Fruit fly (Drosophila melanogaster) whole organism, embryonic: Measurements from ENCODE around the gene CG33293.

Source experiments
- Bgb ChIP-seq: fragments of 200-800 bp; sonication (Bioruptor generic); IDR thresholded peaks from 2 replicates; pipeline ENCODE4 v1.3.6; 2022; ENCODE audit warnings: missing biosample characterization, missing genetic modification characterization; ENCODE audit not compliant: partially characterized antibody
- CG1024 ChIP-seq: fragments of 200-800 bp; sonication (Bioruptor generic); IDR thresholded peaks from 2 replicates; pipeline ENCODE4 v1.3.6; 2022; ENCODE audit warnings: missing biosample characterization, missing genetic modification characterization
- CG12942 ChIP-seq: fragments of 200-800 bp; sonication (Bioruptor generic); optimal IDR thresholded peaks from 3 replicates; lab custom pipeline; 2016; ENCODE audit warnings: missing biosample characterization, missing genetic modification characterization
- CG13287 ChIP-seq: fragments of 200-800 bp; sonication (Bioruptor generic); IDR thresholded peaks from 2 replicates; pipeline ENCODE4 v1.3.6; 2022; ENCODE audit warnings: missing biosample characterization, missing genetic modification characterization; ENCODE audit not compliant: partially characterized antibody
- CG13624 ChIP-seq: fragments of 200-800 bp; sonication (Bioruptor generic); optimal IDR thresholded peaks from 2 replicates; lab custom pipeline; 2016; ENCODE audit warnings: missing biosample characterization, missing genetic modification characterization
- CG14860 ChIP-seq: fragments of 200-800 bp; sonication (Bioruptor generic); IDR thresholded peaks from 3 replicates; pipeline ENCODE4 v1.3.6; 2022; ENCODE audit warnings: missing biosample characterization, missing genetic modification characterization; ENCODE audit not compliant: partially characterized antibody
- CG15514 ChIP-seq: fragments of 200-800 bp; sonication (Bioruptor generic); optimal IDR thresholded peaks from 3 replicates; lab custom pipeline; 2017; ENCODE audit warnings: missing biosample characterization, missing genetic modification characterization, mild to moderate bottlenecking, moderate library complexity, missing genetic modification reagents
- CG1603 ChIP-seq: fragments of 200-800 bp; sonication (Bioruptor generic); optimal IDR thresholded peaks from 2 replicates; lab custom pipeline; 2019; ENCODE audit warnings: missing biosample characterization, mild to moderate bottlenecking, missing genetic modification characterization, moderate library complexity
- CG16813 ChIP-seq: fragments of 200-800 bp; sonication (Bioruptor generic); IDR thresholded peaks from 3 replicates; pipeline ENCODE4 v1.3.6; 2022; ENCODE audit warnings: missing biosample characterization, missing genetic modification characterization; ENCODE audit not compliant: partially characterized antibody
- CG17186 ChIP-seq: fragments of 200-800 bp; sonication (Bioruptor generic); optimal IDR thresholded peaks from 3 replicates; lab custom pipeline; 2017; ENCODE audit warnings: missing biosample characterization, missing genetic modification reagents, missing genetic modification characterization
- CG34422 ChIP-seq: fragments of 200-800 bp; sonication (Bioruptor generic); IDR thresholded peaks from 3 replicates; pipeline ENCODE4 v1.3.6; 2022; ENCODE audit warnings: missing biosample characterization, missing genetic modification characterization
- CG3995 ChIP-seq: fragments of 200-800 bp; sonication (Bioruptor generic); optimal IDR thresholded peaks from 3 replicates; lab custom pipeline; 2016; ENCODE audit warnings: missing biosample characterization, missing genetic modification characterization
- CG4404 ChIP-seq: fragments of 200-800 bp; sonication (Bioruptor generic); IDR thresholded peaks from 2 replicates; pipeline ENCODE4 v1.3.6; 2022; ENCODE audit warnings: missing biosample characterization, missing genetic modification characterization
- CG6654 ChIP-seq: fragments of 200-800 bp; sonication (Bioruptor generic); optimal IDR thresholded peaks from 2 replicates; lab custom pipeline; 2017; ENCODE audit warnings: missing biosample characterization, mild to moderate bottlenecking, missing genetic modification characterization
- CG6791 ChIP-seq: fragments of 200-800 bp; sonication (Bioruptor generic); IDR thresholded peaks from 3 replicates; pipeline ENCODE4 v1.3.6; 2022; ENCODE audit warnings: missing biosample characterization, missing genetic modification characterization; ENCODE audit not compliant: partially characterized antibody
- CG6813 ChIP-seq: fragments of 200-800 bp; sonication (Bioruptor generic); optimal IDR thresholded peaks from 2 replicates; lab custom pipeline; 2017; ENCODE audit warnings: missing biosample characterization, missing genetic modification characterization, mild to moderate bottlenecking, moderate library complexity, missing genetic modification reagents
- CG7271 ChIP-seq: fragments of 200-800 bp; sonication (Bioruptor generic); optimal IDR thresholded peaks from 2 replicates; lab custom pipeline; 2018; ENCODE audit warnings: missing biosample characterization, mild to moderate bottlenecking, missing genetic modification characterization, moderate library complexity
- CG7963 ChIP-seq: fragments of 200-800 bp; sonication (Bioruptor generic); IDR thresholded peaks from 3 replicates; pipeline ENCODE4 v1.3.6; 2022; ENCODE audit warnings: missing biosample characterization, missing genetic modification characterization; ENCODE audit not compliant: partially characterized antibody
- CHES-1-like ChIP-seq: fragments of 200-800 bp; sonication (Bioruptor generic); optimal IDR thresholded peaks from 2 replicates; lab custom pipeline; 2016; ENCODE audit warnings: missing biosample characterization, missing genetic modification characterization
- Dll ChIP-seq: fragments of 200-800 bp; sonication (Bioruptor generic); IDR thresholded peaks from 4 replicates; pipeline ENCODE4 v1.3.6; 2022; ENCODE audit warnings: missing biosample characterization, missing genetic modification characterization; ENCODE audit not compliant: partially characterized antibody
- E2f2 ChIP-seq: fragments of 200-800 bp; sonication (Bioruptor generic); IDR thresholded peaks from 2 replicates; pipeline ENCODE4 v1.3.6; 2022; ENCODE audit warnings: missing biosample characterization, missing genetic modification characterization
- HmgZ ChIP-seq: fragments of 200-800 bp; sonication (Bioruptor generic); optimal IDR thresholded peaks from 2 replicates; lab custom pipeline; 2018; ENCODE audit warnings: missing biosample characterization, mild to moderate bottlenecking, missing genetic modification characterization
- MESR4 ChIP-seq: fragments of 200-800 bp; sonication (Bioruptor generic); optimal IDR thresholded peaks from 2 replicates; lab custom pipeline; 2018; ENCODE audit warnings: missing biosample characterization, mild to moderate bottlenecking, missing genetic modification characterization, moderate library complexity
- Max ChIP-seq: fragments of 200-800 bp; sonication (Bioruptor generic); optimal IDR thresholded peaks from 2 replicates; lab custom pipeline; 2016; ENCODE audit warnings: missing biosample characterization, mild to moderate bottlenecking, missing genetic modification characterization
- Med ChIP-seq: fragments of 200-800 bp; sonication (Bioruptor generic); peaks from one replicate; lab custom pipeline; 2016; ENCODE audit warnings: missing biosample characterization, missing genetic modification characterization, mild to moderate bottlenecking, inconsistent platforms, moderate library complexity
- Myb ChIP-seq: fragments of 200-800 bp; sonication (Bioruptor generic); optimal IDR thresholded peaks from 2 replicates; lab custom pipeline; 2016; ENCODE audit warnings: missing biosample characterization, missing genetic modification characterization
- Sox102F ChIP-seq: fragments of 200-800 bp; sonication (Bioruptor generic); optimal IDR thresholded peaks from 2 replicates; lab custom pipeline; 2018; ENCODE audit warnings: missing biosample characterization, mild to moderate bottlenecking, missing genetic modification characterization, moderate library complexity
- Sry-δ ChIP-seq: fragments of 200-800 bp; sonication (Bioruptor generic); optimal IDR thresholded peaks from 2 replicates; lab custom pipeline; 2016; ENCODE audit warnings: missing biosample characterization, missing genetic modification characterization
- YL-1 ChIP-seq: fragments of 200-800 bp; sonication (Bioruptor generic); optimal IDR thresholded peaks from 3 replicates; lab custom pipeline; 2017; ENCODE audit warnings: missing biosample characterization, mild to moderate bottlenecking, missing genetic modification characterization
- cato ChIP-seq: fragments of 200-800 bp; sonication (Bioruptor generic); optimal IDR thresholded peaks from 2 replicates; lab custom pipeline; 2016; ENCODE audit warnings: missing biosample characterization, missing genetic modification characterization, borderline replicate concordance
- chinmo ChIP-seq: fragments of 200-800 bp; sonication (Bioruptor generic); IDR thresholded peaks from 4 replicates; pipeline ENCODE4 v1.3.6; 2022; ENCODE audit warnings: missing biosample characterization, missing genetic modification characterization; ENCODE audit not compliant: partially characterized antibody
- cwo ChIP-seq: fragments of 200-800 bp; sonication (Bioruptor generic); optimal IDR thresholded peaks from 3 replicates; lab custom pipeline; 2017; ENCODE audit warnings: missing biosample characterization, missing genetic modification characterization, mild to moderate bottlenecking, moderate library complexity, missing genetic modification reagents
- dm ChIP-seq: fragments of 200-800 bp; sonication (Bioruptor generic); optimal IDR thresholded peaks from 3 replicates; lab custom pipeline; 2016; ENCODE audit warnings: missing biosample characterization, missing genetic modification characterization
- eve ChIP-seq, 2 experiments: fragments of >200 bp; optimal IDR thresholded peaks; 2 replicates each; lab custom pipeline; 2017; ENCODE audit warnings: missing biosample characterization in 2 of 2, missing genetic modification characterization in 2 of 2
- fd102C ChIP-seq: fragments of 200-800 bp; sonication (Bioruptor generic); optimal IDR thresholded peaks from 2 replicates; lab custom pipeline; 2018; ENCODE audit warnings: missing biosample characterization, mild to moderate bottlenecking, missing genetic modification characterization, moderate library complexity
- gfzf ChIP-seq: fragments of 200-800 bp; sonication (Bioruptor generic); optimal IDR thresholded peaks from 2 replicates; lab custom pipeline; 2016; ENCODE audit warnings: missing biosample characterization, mild to moderate bottlenecking, missing genetic modification characterization, moderate library complexity
- hbn ChIP-seq: fragments of 200-800 bp; sonication (Bioruptor generic); IDR thresholded peaks from 2 replicates; pipeline ENCODE4 v1.3.6; 2022; ENCODE audit warnings: missing biosample characterization, missing genetic modification characterization; ENCODE audit not compliant: partially characterized antibody
- inv ChIP-seq: fragments of 200-800 bp; sonication (Bioruptor generic); IDR thresholded peaks from 2 replicates; pipeline ENCODE4 v1.3.6; 2022; ENCODE audit warnings: missing biosample characterization, missing genetic modification characterization; ENCODE audit not compliant: partially characterized antibody
- jumu ChIP-seq: fragments of 200-800 bp; sonication (Bioruptor generic); optimal IDR thresholded peaks from 3 replicates; lab custom pipeline; 2016; ENCODE audit warnings: missing biosample characterization, missing genetic modification characterization
- klu ChIP-seq: fragments of 200-800 bp; sonication (Bioruptor generic); IDR thresholded peaks from 2 replicates; pipeline ENCODE4 v1.3.6; 2022; ENCODE audit warnings: missing biosample characterization, missing genetic modification characterization
- nmo ChIP-seq: fragments of 200-800 bp; sonication (Bioruptor generic); optimal IDR thresholded peaks from 2 replicates; lab custom pipeline; 2018; ENCODE audit warnings: missing biosample characterization, mild to moderate bottlenecking, missing genetic modification characterization, moderate library complexity
- phol ChIP-seq: fragments of 200-800 bp; sonication (Bioruptor generic); optimal IDR thresholded peaks from 3 replicates; lab custom pipeline; 2018; ENCODE audit warnings: missing biosample characterization, mild to moderate bottlenecking, missing genetic modification characterization, moderate library complexity
- prd ChIP-seq, 3 experiments: fragments of >200 bp in 2 of 3; fragments of 200-800 bp in 1 of 3; sonication (Bioruptor generic) in 1 of 3; optimal IDR thresholded peaks in 2 of 3; IDR thresholded peaks in 1 of 3; 2 replicates in 2 of 3; 3 replicates in 1 of 3; pipeline versions ENCODE4 v1.3.6 to Lab custom; 2017 to 2022; ENCODE audit warnings: missing biosample characterization in 1 of 3, missing genetic modification characterization in 1 of 3
- psq ChIP-seq: fragments of 200-800 bp; sonication (Bioruptor generic); optimal IDR thresholded peaks from 2 replicates; lab custom pipeline; 2017; ENCODE audit warnings: missing biosample characterization, missing genetic modification characterization
- rib ChIP-seq: fragments of 200-800 bp; sonication (Bioruptor generic); IDR thresholded peaks from 2 replicates; pipeline ENCODE4 v1.3.6; 2022; ENCODE audit warnings: missing biosample characterization, missing genetic modification characterization
- sna ChIP-seq: fragments of 200-800 bp; sonication (Bioruptor generic); IDR thresholded peaks from 2 replicates; pipeline ENCODE4 v1.3.6; 2022; ENCODE audit warnings: missing biosample characterization, missing genetic modification characterization; ENCODE audit not compliant: partially characterized antibody
- stwl ChIP-seq: fragments of 200-800 bp; sonication (Bioruptor generic); optimal IDR thresholded peaks from 3 replicates; lab custom pipeline; 2018; ENCODE audit warnings: missing biosample characterization, mild to moderate bottlenecking, missing genetic modification characterization, moderate library complexity
- unc-4 ChIP-seq: fragments of 200-800 bp; sonication (Bioruptor generic); IDR thresholded peaks from 2 replicates; pipeline ENCODE4 v1.3.6; 2022; ENCODE audit warnings: missing biosample characterization, missing genetic modification characterization; ENCODE audit not compliant: partially characterized antibody

CG33293 gene

DNA sequence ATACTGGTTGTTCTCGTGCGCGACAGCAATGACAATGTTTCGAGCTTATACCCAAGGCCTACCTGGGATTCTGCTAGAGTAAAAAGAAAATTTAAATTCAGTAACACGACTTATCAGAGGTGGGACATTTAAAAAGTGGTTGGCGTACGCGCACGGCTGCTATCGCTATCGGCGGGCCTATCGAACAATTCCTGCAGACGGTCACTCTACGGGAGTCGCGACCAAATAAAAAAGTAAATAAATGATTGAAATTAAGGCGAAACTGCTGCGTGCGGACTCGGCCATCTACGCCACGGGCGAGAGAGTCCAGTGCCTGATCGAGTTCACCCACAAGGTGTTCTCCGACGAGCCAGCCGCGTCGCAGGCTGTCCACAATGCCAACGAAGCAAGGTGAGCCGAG is 21.1 kb downstream of the CG33293 start, which contains the start of the genes Prosbeta2R2 and CG1116 (continued):
- TF ChIP-seq phol (tag; lab: Kevin White, UChicago) (peak; percentile 0), chinmo (peak; percentile 66; the same call in 1 of the 4 replicates), hbn (peak; percentile 30; the same call in 1 of the 2 replicates), CG6791 (GFP tag; lab: Robert Waterston, UW) (peak; percentile 44; the same call in 1 of the 3 replicates), cato (GFP tag; lab: Kevin White, UChicago) (no peak), Bgb (GFP tag; lab: Robert Waterston, UW) (peak; percentile 36; the same call in 1 of the 2 replicates), CG7963 (GFP tag; lab: Robert Waterston, UW) (peak; percentile 63; the same call in 2 of the 3 replicates), CG1603 (tag; lab: Kevin White, UChicago) (peak; percentile 28), jumu (GFP tag; lab: Kevin White, UChicago) (no peak), CG3995 (peak; percentile 4), cwo (GFP tag; lab: Kevin White, UChicago) (no peak), CG17186 (peak; percentile 35), CG16813 (GFP tag; lab: Robert Waterston, UW) (peak; percentile 55; the same call in 2 of the 3 replicates), HmgZ (tag; lab: Kevin White, UChicago) (peak; percentile 1), MESR4 (GFP tag; lab: Kevin White, UChicago) (peak; percentile 78), E2f2 (peak; percentile 97), sna (peak; percentile 48), psq (GFP tag; lab: Kevin White, UChicago) (no peak), stwl (tag; lab: Kevin White, UChicago) (peak; percentile 3), unc-4 (GFP tag; lab: Robert Waterston, UW) (peak; percentile 57), CG6654 (no peak), Sry-δ (peak; percentile 80), fd102C (GFP tag; lab: Kevin White, UChicago) (no peak), CG13287 (GFP tag; lab: Robert Waterston, UW) (peak; percentile 77), CG15514 (GFP tag; lab: Kevin White, UChicago) (peak; percentile 42), Med (GFP tag; lab: Kevin White, UChicago) (peak; percentile 80), Dll (GFP tag; lab: Robert Waterston, UW) (peak; percentile 53; the same call in 3 of the 4 replicates), CG14860 (peak; percentile 28; the same call in 1 of the 3 replicates), gfzf (GFP tag; lab: Kevin White, UChicago) (peak; percentile 60), eve (GFP tag; optimal IDR thresholded peaks at IDR 0.05; lab: Kevin White, UChicago) (no peak), Myb (GFP tag; lab: Kevin White, UChicago) (peak; percentile 73)
- TF ChIP-seq, all 482 proteins: peak for 44

DNA sequence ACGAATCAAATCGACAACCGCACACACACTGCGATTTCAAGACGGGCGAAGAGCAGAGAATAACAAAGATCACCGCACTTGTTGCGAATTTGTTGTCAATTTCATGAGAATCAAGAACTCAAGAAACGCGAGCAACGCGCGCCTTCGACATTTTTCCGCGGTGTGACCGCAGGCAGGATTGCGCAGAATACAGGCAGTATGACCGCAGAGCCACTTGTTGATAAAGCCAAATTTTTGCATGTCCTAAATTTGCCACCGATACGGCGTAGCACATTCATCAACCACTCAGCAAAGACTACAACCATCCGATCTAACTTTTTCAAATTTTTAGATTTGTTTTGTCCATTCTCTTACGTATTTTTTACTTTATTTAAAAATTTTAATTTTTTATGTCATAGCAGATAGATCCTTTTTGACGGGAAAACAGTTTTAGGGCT is 23.2 kb downstream of the CG33293 start, which contains the start of gene cno:
TSS of gene cno (minus strand) at position 179 of the 437 bp plus-strand sequence.
- TF ChIP-seq MESR4 (GFP tag; lab: Kevin White, UChicago) (peak; percentile 65), CHES-1-like (peak; percentile 28), klu (GFP tag; lab: Robert Waterston, UW) (no peak), CG13624 (GFP tag; lab: Kevin White, UChicago) (peak; percentile 44), CG7271 (tag; lab: Kevin White, UChicago) (peak; percentile 55), rib (GFP tag; lab: Robert Waterston, UW) (peak; percentile 82), inv (GFP tag; lab: Robert Waterston, UW) (no peak), Sox102F (GFP tag; lab: Kevin White, UChicago) (no peak), prd (optimal IDR thresholded peaks at IDR 0.05; lab: Kevin White, UChicago) (no peak), prd (GFP tag; IDR thresholded peaks at IDR 0.05; lab: Robert Waterston, UW) (0 out of 3 replicates have a peak, but pooled peaks have one; percentile 21), CG6813 (GFP tag; lab: Kevin White, UChicago) (no peak), Max (GFP tag; lab: Kevin White, UChicago) (peak; percentile 21), dm (GFP tag; lab: Kevin White, UChicago) (peak; percentile 6), YL-1 (GFP tag; lab: Kevin White, UChicago) (no peak), nmo (GFP tag; lab: Kevin White, UChicago) (peak; percentile 62), CG12942 (GFP tag; lab: Kevin White, UChicago) (no peak), CG4404 (GFP tag; lab: Robert Waterston, UW) (no peak), CG1024 (GFP tag; lab: Robert Waterston, UW) (no peak), CG34422 (GFP tag; lab: Robert Waterston, UW) (peak; percentile 50; the same call in 1 of the 3 replicates)
